Worm (Caenorhabditis elegans) whole organism, L1 larva: ENCODE results near the gene C27D6.15.
A peak's percentile ranks its signal among the peaks of the same experiment; 100 is the strongest.

Experiments
- C04F5.9 ChIP-seq: sonication (generic microtip); optimal IDR thresholded peaks from 2 replicates; lab custom pipeline; 2016; ENCODE audit warnings: missing genetic modification characterization, missing compliant biosample characterization
- C16A3.4 ChIP-seq: fragments of 150-350 bp; optimal IDR thresholded peaks from 2 replicates; lab custom pipeline; 2014; ENCODE audit warnings: missing biosample characterization, missing genetic modification characterization
- F16B12.6 ChIP-seq: fragments of 150-350 bp; optimal IDR thresholded peaks from 2 replicates; lab custom pipeline; 2014; ENCODE audit warnings: missing biosample characterization, missing genetic modification characterization
- alr-1 ChIP-seq: fragments of 200-800 bp; sonication (Bioruptor generic); optimal IDR thresholded peaks from 2 replicates; lab custom pipeline; 2018; ENCODE audit warnings: borderline replicate concordance, mild to moderate bottlenecking, missing genetic modification characterization, missing compliant biosample characterization
- ama-1 ChIP-seq: fragments of 150-350 bp; optimal IDR thresholded peaks from 2 replicates; lab custom pipeline; 2014
- ceh-63 ChIP-seq: fragments of 200-800 bp; sonication (Bioruptor generic); optimal IDR thresholded peaks from 2 replicates; lab custom pipeline; 2018; ENCODE audit warnings: mild to moderate bottlenecking, missing genetic modification characterization, missing compliant biosample characterization
- ceh-82 ChIP-seq, 3 experiments: fragments of 150-350 bp in 1 of 3; sonication (generic microtip) in 2 of 3; optimal IDR thresholded peaks; 2 replicates each; lab custom pipeline; 2014 to 2017; ENCODE audit warnings: missing biosample characterization in 3 of 3, missing genetic modification characterization in 3 of 3
- dpl-1 ChIP-seq, 3 experiments: fragments of 150-350 bp in 2 of 3; sonication (generic microtip) in 1 of 3; optimal IDR thresholded peaks; 2 replicates each; lab custom pipeline; 2014 to 2017; ENCODE audit warnings: missing biosample characterization in 3 of 3, missing genetic modification characterization in 3 of 3, missing genetic modification reagents in 3 of 3
- dsc-1 ChIP-seq: sonication (generic microtip); optimal IDR thresholded peaks from 2 replicates; lab custom pipeline; 2016; ENCODE audit warnings: mild to moderate bottlenecking, missing genetic modification characterization, missing compliant biosample characterization
- efl-1 ChIP-seq, 4 experiments: fragments of 150-350 bp; optimal IDR thresholded peaks in 3 of 4; peaks in 1 of 4; 1 replicate in 1 of 4; 2 replicates in 3 of 4; lab custom pipeline; 2014; ENCODE audit warnings: missing biosample characterization in 2 of 4, missing genetic modification characterization in 2 of 4, missing genetic modification reagents in 2 of 4
- efl-3 ChIP-seq: fragments of 200-800 bp; sonication (Bioruptor generic); optimal IDR thresholded peaks from 2 replicates; lab custom pipeline; 2018; ENCODE audit warnings: mild to moderate bottlenecking, missing genetic modification characterization, missing compliant biosample characterization
- egl-13 ChIP-seq: sonication (generic microtip); optimal IDR thresholded peaks from 2 replicates; lab custom pipeline; 2016; ENCODE audit warnings: missing genotype, missing genetic modification reagents, missing genetic modification characterization, missing compliant biosample characterization
- elt-2 ChIP-seq: sonication (generic microtip); optimal IDR thresholded peaks from 2 replicates; lab custom pipeline; 2016; ENCODE audit warnings: missing genetic modification characterization, mild to moderate bottlenecking, inconsistent platforms, missing compliant biosample characterization, missing genetic modification reagents
- elt-3 ChIP-seq, 6 experiments: fragments of 150-350 bp in 1 of 6; sonication (generic microtip); optimal IDR thresholded peaks; 2 replicates each; lab custom pipeline; 2017 to 2018; ENCODE audit warnings: missing biosample characterization in 6 of 6, missing genetic modification characterization in 6 of 6, inconsistent platforms in 1 of 6
- ets-5 ChIP-seq: fragments of 200-800 bp; sonication (Bioruptor generic); IDR thresholded peaks from 2 replicates; pipeline ENCODE4 v1.3.6; 2022; ENCODE audit warnings: missing genetic modification characterization, missing compliant biosample characterization
- fkh-10 ChIP-seq: sonication (generic microtip); optimal IDR thresholded peaks from 2 replicates; lab custom pipeline; 2017; ENCODE audit warnings: missing biosample characterization, missing genetic modification reagents, missing genetic modification characterization
- fkh-8 ChIP-seq: sonication (generic microtip); optimal IDR thresholded peaks from 2 replicates; lab custom pipeline; 2016; ENCODE audit warnings: mild to moderate bottlenecking, missing genetic modification characterization, missing compliant biosample characterization
- irx-1 ChIP-seq: sonication (generic microtip); optimal IDR thresholded peaks from 2 replicates; lab custom pipeline; 2016; ENCODE audit warnings: missing genetic modification characterization, missing compliant biosample characterization
- jun-1 ChIP-seq: fragments of 150-350 bp; optimal IDR thresholded peaks from 2 replicates; lab custom pipeline; 2014; ENCODE audit warnings: missing biosample characterization, missing genetic modification reagents, missing genetic modification characterization
- lin-13 ChIP-seq: fragments of 150-350 bp; optimal IDR thresholded peaks from 2 replicates; lab custom pipeline; 2014; ENCODE audit warnings: missing biosample characterization, missing genetic modification reagents, missing genetic modification characterization
- lin-14 ChIP-seq: fragments of 200-800 bp; sonication (Bioruptor generic); optimal IDR thresholded peaks from 2 replicates; lab custom pipeline; 2018; ENCODE audit warnings: mild to moderate bottlenecking, missing genetic modification characterization, moderate library complexity, missing compliant biosample characterization
- lin-15B ChIP-seq: fragments of 150-350 bp; sonication (generic microtip); optimal IDR thresholded peaks from 3 replicates; lab custom pipeline; 2014; ENCODE audit warnings: missing biosample characterization, missing genetic modification characterization
- lin-35 ChIP-seq, 2 experiments: fragments of 150-350 bp; optimal IDR thresholded peaks; 2 replicates each; lab custom pipeline; 2014; ENCODE audit warnings: missing biosample characterization in 2 of 2, missing genetic modification characterization in 2 of 2, missing genetic modification reagents in 2 of 2
- lir-3 ChIP-seq: sonication (generic microtip); optimal IDR thresholded peaks from 2 replicates; lab custom pipeline; 2016; ENCODE audit warnings: mild to moderate bottlenecking, missing genetic modification characterization, moderate library complexity, missing compliant biosample characterization; ENCODE audit not compliant: poor library complexity
- lsy-2 ChIP-seq, 2 experiments: fragments of 150-350 bp; optimal IDR thresholded peaks; 2 replicates each; lab custom pipeline; 2014; ENCODE audit warnings: missing biosample characterization in 2 of 2, missing genetic modification characterization in 2 of 2
- mdl-1 ChIP-seq, 2 experiments: fragments of 150-350 bp; optimal IDR thresholded peaks; 2 replicates each; lab custom pipeline; 2014 to 2017; ENCODE audit warnings: missing biosample characterization in 2 of 2, missing genetic modification characterization in 2 of 2, inconsistent platforms in 1 of 2
- mef-2 ChIP-seq: fragments of 150-350 bp; optimal IDR thresholded peaks from 2 replicates; lab custom pipeline; 2014; ENCODE audit warnings: missing biosample characterization, missing genetic modification characterization
- mep-1 ChIP-seq: fragments of 150-350 bp; optimal IDR thresholded peaks from 2 replicates; lab custom pipeline; 2014; ENCODE audit warnings: missing biosample characterization, missing genetic modification characterization
- nhr-19 ChIP-seq: fragments of 200-800 bp; sonication (Bioruptor generic); conservative IDR thresholded peaks from 2 replicates; pipeline ENCODE4 v1.3.6; 2022; ENCODE audit warnings: missing genetic modification characterization, missing compliant biosample characterization
- nhr-20 ChIP-seq: sonication (generic microtip); optimal IDR thresholded peaks from 2 replicates; lab custom pipeline; 2016; ENCODE audit warnings: mild to moderate bottlenecking, missing genetic modification characterization, missing compliant biosample characterization
- nhr-237 ChIP-seq: fragments of 150-350 bp; optimal IDR thresholded peaks from 2 replicates; lab custom pipeline; 2014; ENCODE audit warnings: missing biosample characterization, missing genetic modification characterization
- nhr-28 ChIP-seq: fragments of 150-350 bp; optimal IDR thresholded peaks from 2 replicates; lab custom pipeline; 2014; ENCODE audit warnings: missing biosample characterization, missing genetic modification characterization
- nhr-47 ChIP-seq: sonication (generic microtip); optimal IDR thresholded peaks from 2 replicates; lab custom pipeline; 2016; ENCODE audit warnings: mild to moderate bottlenecking, missing genetic modification characterization, moderate library complexity, missing compliant biosample characterization
- nhr-71 ChIP-seq: sonication (generic microtip); optimal IDR thresholded peaks from 2 replicates; lab custom pipeline; 2016; ENCODE audit warnings: mild to moderate bottlenecking, missing genetic modification characterization, moderate library complexity, missing compliant biosample characterization
- nhr-84 ChIP-seq: sonication (generic microtip); optimal IDR thresholded peaks from 2 replicates; lab custom pipeline; 2017; ENCODE audit warnings: missing biosample characterization, missing genetic modification characterization
- nhr-85 ChIP-seq: sonication (generic microtip); peaks from one replicate; lab custom pipeline; 2016; ENCODE audit warnings: missing genetic modification characterization, inconsistent platforms, missing compliant biosample characterization
- nhr-90 ChIP-seq: sonication (generic microtip); optimal IDR thresholded peaks from 2 replicates; lab custom pipeline; 2016; ENCODE audit warnings: mild to moderate bottlenecking, missing genetic modification characterization, missing compliant biosample characterization; ENCODE audit not compliant: poor library complexity
- pqm-1 ChIP-seq: sonication (generic microtip); optimal IDR thresholded peaks from 3 replicates; lab custom pipeline; 2017; ENCODE audit warnings: missing biosample characterization, missing genetic modification characterization
- rnt-1 ChIP-seq: sonication (generic microtip); optimal IDR thresholded peaks from 2 replicates; lab custom pipeline; 2016; ENCODE audit warnings: mild to moderate bottlenecking, missing genetic modification characterization, moderate library complexity, missing compliant biosample characterization
- skn-1 ChIP-seq: fragments of 150-350 bp; optimal IDR thresholded peaks from 2 replicates; lab custom pipeline; 2014; ENCODE audit warnings: missing biosample characterization, missing genetic modification characterization
- snpc-4 ChIP-seq: fragments of 150-350 bp; optimal IDR thresholded peaks from 2 replicates; lab custom pipeline; 2014; ENCODE audit warnings: missing biosample characterization, missing genetic modification characterization
- snu-23 ChIP-seq: sonication (generic microtip); optimal IDR thresholded peaks from 2 replicates; lab custom pipeline; 2016; ENCODE audit warnings: missing genetic modification characterization, missing compliant biosample characterization
- sox-4 ChIP-seq: sonication (generic microtip); optimal IDR thresholded peaks from 2 replicates; lab custom pipeline; 2016; ENCODE audit warnings: missing genetic modification characterization, missing compliant biosample characterization
- sptf-1 ChIP-seq: fragments of 150-350 bp; optimal IDR thresholded peaks from 2 replicates; lab custom pipeline; 2014; ENCODE audit warnings: missing biosample characterization, missing genetic modification characterization
- swsn-7 ChIP-seq: sonication (generic microtip); optimal IDR thresholded peaks from 2 replicates; lab custom pipeline; 2016; ENCODE audit warnings: missing genetic modification characterization, missing compliant biosample characterization
- tbx-2 ChIP-seq: sonication (generic microtip); optimal IDR thresholded peaks from 2 replicates; lab custom pipeline; 2016; ENCODE audit warnings: missing genetic modification characterization, missing compliant biosample characterization
- tlp-1 ChIP-seq: fragments of 150-350 bp; optimal IDR thresholded peaks from 2 replicates; lab custom pipeline; 2014; ENCODE audit warnings: missing biosample characterization, missing genetic modification characterization
- unc-130 ChIP-seq: fragments of 150-350 bp; optimal IDR thresholded peaks from 2 replicates; lab custom pipeline; 2017; ENCODE audit warnings: missing biosample characterization, missing genetic modification characterization, inconsistent platforms
- xbp-1 ChIP-seq: sonication (generic microtip); optimal IDR thresholded peaks from 2 replicates; lab custom pipeline; 2016; ENCODE audit warnings: missing genetic modification characterization, missing compliant biosample characterization
- zag-1 ChIP-seq: fragments of 150-350 bp; optimal IDR thresholded peaks from 2 replicates; lab custom pipeline; 2014; ENCODE audit warnings: missing biosample characterization, missing genetic modification characterization
- zip-4 ChIP-seq: fragments of 200-800 bp; sonication (Bioruptor generic); optimal IDR thresholded peaks from 2 replicates; lab custom pipeline; 2018; ENCODE audit warnings: mild to moderate bottlenecking, missing genetic modification characterization, moderate library complexity, missing compliant biosample characterization
- ztf-4 ChIP-seq: fragments of 150-350 bp; optimal IDR thresholded peaks from 2 replicates; lab custom pipeline; 2014; ENCODE audit warnings: missing biosample characterization, missing genetic modification characterization

Gene C27D6.15

DNA sequence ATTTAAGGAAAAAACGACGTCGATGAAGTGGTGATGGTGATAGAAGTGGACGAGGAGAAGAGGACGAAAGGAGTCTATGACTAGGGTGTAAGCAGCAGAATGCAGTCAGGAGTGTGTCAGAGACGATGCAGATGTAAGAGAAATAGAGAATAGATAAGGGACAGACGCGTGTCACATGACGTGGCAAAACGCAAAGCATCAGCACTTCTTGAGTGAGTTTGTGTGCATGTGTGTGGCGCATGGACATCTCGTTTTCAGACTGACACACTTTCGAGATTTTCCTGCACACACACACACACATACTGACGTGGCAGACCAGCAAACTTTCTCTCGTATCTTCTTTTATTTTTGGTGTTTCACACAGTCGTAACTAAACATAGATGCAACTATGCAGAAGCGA, 10.7 kb downstream of the C27D6.15 start:
- TF ChIP-seq fkh-8: peak; percentile 66
- peak in 1 of 2 experiments; percentile 80 for TF ChIP-seq mdl-1 (tag; optimal IDR thresholded peaks at IDR 0.05; lab: Kevin White, UChicago)
- TF ChIP-seq nhr-237 (tag; lab: Kevin White, UChicago): no peak
- TF ChIP-seq lsy-2 (tag; optimal IDR thresholded peaks at IDR 0.05; lab: Kevin White, UChicago): peak; percentile 57 to 67
- TF ChIP-seq sptf-1: no peak
- no peak for TF ChIP-seq fkh-10 (GFP tag; lab: Kevin White, UChicago)
- peak; percentile 54 for TF ChIP-seq rnt-1 (tag; lab: Kevin White, UChicago)
- peak; percentile 15 for TF ChIP-seq C16A3.4 (tag; lab: Kevin White, UChicago)
- TF ChIP-seq F16B12.6 (tag; lab: Kevin White, UChicago): no peak
- TF ChIP-seq dsc-1: peak; percentile 34
- no peak for TF ChIP-seq zag-1 (tag; lab: Kevin White, UChicago)
- TF ChIP-seq zip-4: no peak
- peak; percentile 74 for TF ChIP-seq snu-23 (GFP tag; lab: Kevin White, UChicago)
- no peak for TF ChIP-seq alr-1 (tag; lab: Kevin White, UChicago)
- TF ChIP-seq xbp-1 (tag; lab: Kevin White, UChicago): peak; percentile 69
- TF ChIP-seq efl-1 (optimal IDR thresholded peaks at IDR 0.05; lab: Kevin White, UChicago): peak; percentile 43 to 46
- TF ChIP-seq efl-1 (GFP tag; optimal IDR thresholded peaks at IDR 0.05 in 1 of 2; lab: Kevin White, UChicago): peak in 1 of 2 experiments; percentile 90
- TF ChIP-seq pqm-1: peak; percentile 56
- TF ChIP-seq nhr-85 (tag; lab: Kevin White, UChicago): peak; percentile 85
- TF ChIP-seq elt-2 (tag; lab: Kevin White, UChicago): peak; percentile 97
- TF ChIP-seq ceh-63 (GFP tag; lab: Kevin White, UChicago): no peak
- no peak for TF ChIP-seq ets-5 (GFP tag; lab: Robert Waterston, UW)
- TF ChIP-seq elt-3 (tag; optimal IDR thresholded peaks at IDR 0.05; lab: Kevin White, UChicago): peak in 2 of 6 experiments; percentile 6 to 20
- TF ChIP-seq snpc-4 (tag; lab: Kevin White, UChicago): peak; percentile 30
- peak; percentile 73 for TF ChIP-seq nhr-47 (tag; lab: Kevin White, UChicago)
- no peak for TF ChIP-seq lin-15B
- TF ChIP-seq mep-1 (tag; lab: Kevin White, UChicago): peak; percentile 77
- TF ChIP-seq tbx-2 (tag; lab: Kevin White, UChicago): peak; percentile 30
- peak; percentile 45 for TF ChIP-seq nhr-90 (tag; lab: Kevin White, UChicago)
- TF ChIP-seq lir-3: peak; percentile 53
- peak; percentile 71 for TF ChIP-seq ztf-4
- TF ChIP-seq jun-1 (tag; lab: Kevin White, UChicago): peak; percentile 53
- peak; percentile 83 for TF ChIP-seq nhr-71 (tag; lab: Kevin White, UChicago)
- TF ChIP-seq tlp-1 (tag; lab: Kevin White, UChicago): no peak
- TF ChIP-seq efl-3 (GFP tag; lab: Kevin White, UChicago): no peak
- TF ChIP-seq egl-13 (tag; lab: Kevin White, UChicago): peak; percentile 41
- TF ChIP-seq skn-1 (tag; lab: Kevin White, UChicago): no peak
- TF ChIP-seq ama-1 (lab: Kevin White, UChicago): peak; percentile 48
- peak; percentile 9 for TF ChIP-seq irx-1 (tag; lab: Kevin White, UChicago)
- TF ChIP-seq mef-2 (tag; lab: Kevin White, UChicago): peak; percentile 2
- TF ChIP-seq dpl-1 (GFP tag; optimal IDR thresholded peaks at IDR 0.05; lab: Kevin White, UChicago): peak in 2 of 3 experiments; percentile 5 to 35
- peak; percentile 82 for TF ChIP-seq lin-14 (GFP tag; lab: Kevin White, UChicago)
- peak; percentile 80 for TF ChIP-seq nhr-20 (tag; lab: Kevin White, UChicago)
- no peak for TF ChIP-seq nhr-84 (tag; lab: Kevin White, UChicago)
- TF ChIP-seq nhr-28: no peak
- TF ChIP-seq C04F5.9 (tag; lab: Kevin White, UChicago): no peak
- TF ChIP-seq nhr-19 (GFP tag; lab: Robert Waterston, UW): peak; percentile 63
- no peak for TF ChIP-seq sox-4 (tag; lab: Kevin White, UChicago)
- TF ChIP-seq lin-35 (GFP tag; optimal IDR thresholded peaks at IDR 0.05; lab: Kevin White, UChicago): peak; percentile 58 to 76
- peak in 2 of 3 experiments; percentile 35 to 36 for TF ChIP-seq ceh-82 (tag; optimal IDR thresholded peaks at IDR 0.05; lab: Kevin White, UChicago)
- peak; percentile 57 for TF ChIP-seq swsn-7 (tag; lab: Kevin White, UChicago)
- TF ChIP-seq unc-130: peak; percentile 33
- TF ChIP-seq lin-13 (GFP tag; lab: Kevin White, UChicago): peak; percentile 38
